Worm (Caenorhabditis elegans): Measurements from ENCODE around the gene cbs-2.

Gene cbs-2

ce11 chrII:2192267-2192666, 31.1 kb downstream of the cbs-2 start:
- no peak for TF ChIP-seq efl-3 (GFP tag; optimal IDR thresholded peaks at IDR 0.05)
- no peak for TF ChIP-seq hlh-4 (tag; optimal IDR thresholded peaks at IDR 0.05)
- no peak for TF ChIP-seq tbx-2 (tag; optimal IDR thresholded peaks at IDR 0.05)
- TF ChIP-seq lin-13 (GFP tag; optimal IDR thresholded peaks at IDR 0.05): no peak
- TF ChIP-seq lsy-2 (tag; optimal IDR thresholded peaks at IDR 0.05): no peak
- no peak for TF ChIP-seq ceh-90 (tag; optimal IDR thresholded peaks at IDR 0.05)
- TF ChIP-seq C34B4.2 (tag; optimal IDR thresholded peaks at IDR 0.05): no peak
- no peak for TF ChIP-seq nhr-237 (tag; optimal IDR thresholded peaks at IDR 0.05)

- TF ChIP-seq egl-27 (tag; optimal IDR thresholded peaks at IDR 0.05) (no peak), lin-14 (GFP tag; optimal IDR thresholded peaks at IDR 0.05) (peak; percentile 70), unc-86 (tag; optimal IDR thresholded peaks at IDR 0.05) (peak; percentile 1), sptf-1 (tag; optimal IDR thresholded peaks at IDR 0.05) (no peak), mep-1 (tag; optimal IDR thresholded peaks at IDR 0.05) (no peak), elt-3 (tag; optimal IDR thresholded peaks at IDR 0.05) (no peak), lin-35 (GFP tag; optimal IDR thresholded peaks at IDR 0.05) (no peak), snpc-4 (tag; optimal IDR thresholded peaks at IDR 0.05) (no peak), grh-1 (GFP tag; IDR thresholded peaks at IDR 0.05) (no peak)
Measured at ce11 chrII:2191383-2191782, 32.0 kb downstream of the cbs-2 start.

ce11 chrII:2190522-2190921, 32.8 kb downstream of the cbs-2 start:
- TF ChIP-seq efl-1 (optimal IDR thresholded peaks at IDR 0.05) (no peak), efl-1 (GFP tag; optimal IDR thresholded peaks at IDR 0.05 in 1 of 2) (peak in 1 of 2 experiments; percentile 82), lin-14 (GFP tag; optimal IDR thresholded peaks at IDR 0.05) (peak; percentile 19), skn-1 (tag; optimal IDR thresholded peaks at IDR 0.05) (no peak)

ce11 chrII:2189357-2189756, 34.0 kb downstream of the cbs-2 start, which contains the start of gene mtq-2:
Gene mtq-2 (minus strand): TSS chrII:2189457.
- TF ChIP-seq isw-1 (GFP tag; IDR thresholded peaks at IDR 0.05) (no peak), lin-14 (GFP tag; optimal IDR thresholded peaks at IDR 0.05) (peak; percentile 21), efl-3 (GFP tag; optimal IDR thresholded peaks at IDR 0.05) (no peak), sox-4 (tag; optimal IDR thresholded peaks at IDR 0.05) (no peak), efl-1 (optimal IDR thresholded peaks at IDR 0.05) (no peak), efl-1 (GFP tag; optimal IDR thresholded peaks at IDR 0.05 in 1 of 2) (no peak), hlh-17 (GFP tag; optimal IDR thresholded peaks at IDR 0.05; ENCODE audit: borderline replicate concordance) (no peak)

- TF ChIP-seq nhr-85 (tag) (no peak), lin-13 (GFP tag; optimal IDR thresholded peaks at IDR 0.05) (no peak), lsy-2 (tag; optimal IDR thresholded peaks at IDR 0.05) (peak in 1 of 2 experiments; percentile 30), unc-30 (tag; optimal IDR thresholded peaks at IDR 0.05) (no peak)
Measured at ce11 chrII:2186730-2187129, 36.6 kb downstream of the cbs-2 start.

- TF ChIP-seq dpl-1 (GFP tag; optimal IDR thresholded peaks at IDR 0.05) (no peak), sptf-1 (tag; optimal IDR thresholded peaks at IDR 0.05) (no peak), elt-2 (tag; optimal IDR thresholded peaks at IDR 0.05) (peak; percentile 42), pqm-1 (tag; optimal IDR thresholded peaks at IDR 0.05) (no peak), nhr-77 (tag; optimal IDR thresholded peaks at IDR 0.05) (no peak), F16B12.6 (tag; optimal IDR thresholded peaks at IDR 0.05) (no peak)
Measured at ce11 chrII:2186329-2186728, 37.0 kb downstream of the cbs-2 start, which contains the start of gene gba-2. Gene gba-2 (minus strand): TSS chrII:2186434.

- TF ChIP-seq ets-5 (GFP tag; IDR thresholded peaks at IDR 0.05) (no peak), ceh-82 (tag; optimal IDR thresholded peaks at IDR 0.05) (no peak), grh-1 (GFP tag; IDR thresholded peaks at IDR 0.05) (no peak)
Measured at ce11 chrII:2177735-2178134, 45.6 kb downstream of the cbs-2 start.

Data from whole organism, L1 larva.